Worm (Caenorhabditis elegans) whole organism, mixed stage, embryonic: Measurements from ENCODE around the gene nhr-101.

Source experiments
- M03D4.4 ChIP-seq: sonication (generic microtip); optimal IDR thresholded peaks from 2 replicates; lab custom pipeline; 2017; ENCODE audit warnings: mild to moderate bottlenecking, missing genetic modification characterization, missing compliant biosample characterization
- bed-3 ChIP-seq: fragments of 200-800 bp; sonication (Bioruptor generic); optimal IDR thresholded peaks from 3 replicates; lab custom pipeline; 2018; ENCODE audit warnings: mild to moderate bottlenecking, missing genetic modification characterization, moderate library complexity, missing compliant biosample characterization
- blmp-1 ChIP-seq: fragments of 150-350 bp; optimal IDR thresholded peaks from 2 replicates; lab custom pipeline; 2014; ENCODE audit warnings: missing biosample characterization, missing genetic modification characterization
- ceh-39 ChIP-seq: fragments of 150-350 bp; optimal IDR thresholded peaks from 2 replicates; lab custom pipeline; 2014; ENCODE audit warnings: missing biosample characterization, missing genetic modification characterization
- ceh-83 ChIP-seq: fragments of 200-800 bp; sonication (Bioruptor generic); optimal IDR thresholded peaks from 2 replicates; lab custom pipeline; 2018; ENCODE audit warnings: mild to moderate bottlenecking, missing genetic modification characterization, missing compliant biosample characterization
- ces-1 ChIP-seq: fragments of 150-350 bp; optimal IDR thresholded peaks from 2 replicates; lab custom pipeline; 2014; ENCODE audit warnings: missing biosample characterization, missing genetic modification reagents, missing genetic modification characterization
- cnd-1 ChIP-seq: fragments of 200-800 bp; sonication (Bioruptor generic); optimal IDR thresholded peaks from 2 replicates; lab custom pipeline; 2018; ENCODE audit warnings: mild to moderate bottlenecking, missing genetic modification characterization, missing compliant biosample characterization
- drap-1 ChIP-seq: fragments of 200-800 bp; sonication (Bioruptor generic); optimal IDR thresholded peaks from 3 replicates; lab custom pipeline; 2018; ENCODE audit warnings: mild to moderate bottlenecking, missing genetic modification characterization, missing compliant biosample characterization
- elt-1 ChIP-seq: sonication (generic microtip); optimal IDR thresholded peaks from 2 replicates; lab custom pipeline; 2017; ENCODE audit warnings: missing genetic modification characterization, mild to moderate bottlenecking, missing compliant biosample characterization, antibody characterized with exemption, moderate library complexity, borderline replicate concordance; ENCODE audit not compliant: insufficient read depth
- elt-3 ChIP-seq: fragments of 150-350 bp; optimal IDR thresholded peaks from 2 replicates; lab custom pipeline; 2014; ENCODE audit warnings: missing biosample characterization, missing genetic modification characterization
- flh-1 ChIP-seq: fragments of 200-800 bp; sonication (Bioruptor generic); optimal IDR thresholded peaks from 2 replicates; lab custom pipeline; 2018; ENCODE audit warnings: mild to moderate bottlenecking, missing genetic modification characterization, moderate library complexity, missing compliant biosample characterization
- ham-2 ChIP-seq: fragments of 200-800 bp; sonication (Bioruptor generic); optimal IDR thresholded peaks from 2 replicates; lab custom pipeline; 2018; ENCODE audit warnings: mild to moderate bottlenecking, missing genetic modification characterization, missing compliant biosample characterization
- hlh-1 ChIP-seq: fragments of 150-350 bp; optimal IDR thresholded peaks from 2 replicates; lab custom pipeline; 2014; ENCODE audit warnings: missing biosample characterization, missing genetic modification reagents, missing genetic modification characterization
- lin-13 ChIP-seq: fragments of 150-350 bp; optimal IDR thresholded peaks from 2 replicates; lab custom pipeline; 2014; ENCODE audit warnings: missing biosample characterization, missing genetic modification characterization
- mab-5 ChIP-seq: fragments of 150-350 bp; optimal IDR thresholded peaks from 2 replicates; lab custom pipeline; 2014; ENCODE audit warnings: missing biosample characterization, missing genetic modification characterization
- mls-2 ChIP-seq: sonication (generic microtip); optimal IDR thresholded peaks from 2 replicates; lab custom pipeline; 2016; ENCODE audit warnings: mild to moderate bottlenecking, missing genetic modification characterization, moderate library complexity, missing compliant biosample characterization
- nhr-12 ChIP-seq: fragments of 150-350 bp; optimal IDR thresholded peaks from 2 replicates; lab custom pipeline; 2014; ENCODE audit warnings: missing biosample characterization, missing genetic modification characterization
- nhr-2 ChIP-seq: fragments of 150-350 bp; optimal IDR thresholded peaks from 2 replicates; lab custom pipeline; 2014; ENCODE audit warnings: missing biosample characterization, missing genetic modification characterization
- nhr-28 ChIP-seq: fragments of 150-350 bp; optimal IDR thresholded peaks from 2 replicates; lab custom pipeline; 2014; ENCODE audit warnings: missing biosample characterization, missing genetic modification characterization
- pha-4 ChIP-seq: fragments of 150-350 bp; optimal IDR thresholded peaks from 2 replicates; lab custom pipeline; 2018; ENCODE audit warnings: missing biosample characterization, missing genetic modification reagents, missing genetic modification characterization
- sem-2 ChIP-seq: fragments of 200-800 bp; sonication (Bioruptor generic); optimal IDR thresholded peaks from 2 replicates; lab custom pipeline; 2018; ENCODE audit warnings: mild to moderate bottlenecking, missing genetic modification characterization, missing compliant biosample characterization
- snpc-4 ChIP-seq: fragments of 150-350 bp; optimal IDR thresholded peaks from 2 replicates; lab custom pipeline; 2014; ENCODE audit warnings: missing biosample characterization, missing genetic modification characterization
- sptf-1 ChIP-seq: sonication (generic microtip); optimal IDR thresholded peaks from 2 replicates; lab custom pipeline; 2017; ENCODE audit warnings: mild to moderate bottlenecking, missing genetic modification characterization, moderate library complexity, missing compliant biosample characterization
- tbx-8 ChIP-seq: fragments of 200-800 bp; sonication (Bioruptor generic); optimal IDR thresholded peaks from 2 replicates; lab custom pipeline; 2018; ENCODE audit warnings: mild to moderate bottlenecking, missing genetic modification characterization, moderate library complexity, missing compliant biosample characterization
- unc-120 ChIP-seq: sonication (generic microtip); optimal IDR thresholded peaks from 2 replicates; lab custom pipeline; 2017; ENCODE audit warnings: missing genetic modification characterization, missing compliant biosample characterization; ENCODE audit not compliant: poor library complexity, severe bottlenecking
- unc-39 ChIP-seq: fragments of 150-350 bp; optimal IDR thresholded peaks from 2 replicates; lab custom pipeline; 2014; ENCODE audit warnings: missing biosample characterization, missing genetic modification characterization
- unc-62 ChIP-seq: fragments of 150-350 bp; optimal IDR thresholded peaks from 2 replicates; lab custom pipeline; 2014; ENCODE audit warnings: missing biosample characterization, missing genetic modification reagents, missing genetic modification characterization
- zip-8 ChIP-seq: fragments of 150-350 bp; optimal IDR thresholded peaks from 2 replicates; lab custom pipeline; 2014; ENCODE audit warnings: missing biosample characterization, missing genetic modification characterization
- ztf-11 ChIP-seq: fragments of 150-350 bp; optimal IDR thresholded peaks from 2 replicates; lab custom pipeline; 2014; ENCODE audit warnings: missing biosample characterization, missing genetic modification characterization

The nhr-101 gene

DNA sequence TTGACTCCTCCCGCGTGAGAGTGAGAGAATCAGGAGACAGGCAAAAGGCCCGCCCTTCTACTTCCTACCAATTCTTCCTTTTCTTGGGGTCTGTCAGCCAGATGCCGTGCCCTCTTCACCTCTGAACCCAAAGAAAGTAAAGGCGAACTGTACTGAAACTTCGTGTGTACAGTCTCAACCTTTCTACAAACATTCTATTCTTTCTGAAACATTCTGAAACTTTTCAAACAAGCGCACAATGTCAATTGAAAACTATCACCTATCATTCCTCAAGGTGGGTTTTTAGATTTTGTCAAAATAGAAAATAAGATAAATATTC lies 37.8 kb upstream of the nhr-101 start:
- TF ChIP-seq nhr-28 (tag; lab: Kevin White, UChicago) (no peak), drap-1 (GFP tag; lab: Kevin White, UChicago) (no peak), snpc-4 (tag; lab: Kevin White, UChicago) (no peak), pha-4 (tag; lab: Kevin White, UChicago) (no peak), cnd-1 (no peak), ztf-11 (tag; lab: Kevin White, UChicago) (no peak), nhr-12 (tag; lab: Kevin White, UChicago) (no peak), blmp-1 (no peak), mab-5 (tag; lab: Kevin White, UChicago) (no peak), tbx-8 (GFP tag; lab: Kevin White, UChicago) (no peak), lin-13 (no peak), elt-1 (tag; lab: Kevin White, UChicago) (no peak), bed-3 (GFP tag; lab: Kevin White, UChicago) (no peak), M03D4.4 (tag; lab: Kevin White, UChicago) (no peak), ham-2 (GFP tag; lab: Kevin White, UChicago) (no peak), flh-1 (no peak), hlh-1 (no peak), nhr-2 (tag; lab: Kevin White, UChicago) (no peak), ces-1 (GFP tag; lab: Kevin White, UChicago) (no peak), sptf-1 (tag; lab: Kevin White, UChicago) (no peak)
- TF ChIP-seq, all 35 proteins: peak for 0

DNA sequence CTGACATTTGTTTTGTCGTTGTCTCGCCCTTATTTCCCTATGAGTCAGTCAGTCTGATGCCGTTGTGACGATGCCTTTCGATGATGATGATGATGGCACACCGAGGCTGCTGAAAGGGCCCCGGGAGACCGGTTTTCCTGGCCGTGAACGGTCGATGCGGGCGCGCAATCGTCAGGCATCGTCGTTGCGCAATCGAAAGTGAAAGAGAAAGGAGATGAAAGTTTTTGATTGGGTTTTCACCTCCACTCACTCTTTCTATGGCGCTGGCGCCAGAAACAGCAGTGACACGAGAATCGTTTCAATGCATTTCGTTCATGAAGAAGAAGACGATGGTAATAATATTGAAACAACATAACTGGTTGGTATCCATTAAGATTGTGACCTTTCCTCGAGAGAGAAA lies 37.3 kb upstream of the nhr-101 start:
- TF ChIP-seq mls-2 (tag; lab: Kevin White, UChicago) (no peak), blmp-1 (peak; percentile 96), ham-2 (GFP tag; lab: Kevin White, UChicago) (peak; percentile 30), zip-8 (peak; percentile 30), elt-3 (peak; percentile 11), bed-3 (GFP tag; lab: Kevin White, UChicago) (no peak), sptf-1 (tag; lab: Kevin White, UChicago) (peak; percentile 14)

DNA sequence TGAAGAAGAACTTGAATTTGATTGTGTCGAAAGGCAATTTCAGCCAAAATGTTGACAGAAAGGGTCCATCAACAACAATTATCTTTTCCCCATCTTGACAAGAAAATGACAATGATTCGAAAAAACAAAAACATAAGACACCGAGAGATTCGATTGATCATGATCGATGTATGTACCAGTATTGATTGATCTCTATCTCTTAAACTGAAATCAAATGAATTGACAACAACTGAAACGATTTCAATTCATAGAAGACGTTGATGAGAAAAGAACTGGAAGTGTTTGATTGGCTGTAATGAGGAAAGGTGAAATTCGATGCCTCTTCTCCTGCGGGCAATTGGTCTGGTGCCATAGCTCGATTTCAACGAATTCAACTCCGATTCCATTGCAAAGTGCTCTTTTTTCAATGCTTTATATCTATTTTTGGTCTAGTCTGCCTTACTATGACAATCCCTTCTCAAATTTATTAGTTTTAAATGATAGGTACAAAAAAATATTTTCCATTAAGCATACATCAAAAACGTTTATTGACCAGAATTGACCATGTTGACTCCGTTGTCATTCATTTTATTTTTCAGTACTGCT lies 36.8 kb upstream of the nhr-101 start:
- TF ChIP-seq zip-8 (no peak), M03D4.4 (tag; lab: Kevin White, UChicago) (no peak), ces-1 (GFP tag; lab: Kevin White, UChicago) (no peak), sem-2 (GFP tag; lab: Kevin White, UChicago) (no peak), unc-39 (tag; lab: Kevin White, UChicago) (no peak), elt-3 (no peak), ceh-39 (no peak), elt-1 (tag; lab: Kevin White, UChicago) (no peak), hlh-1 (no peak), ham-2 (GFP tag; lab: Kevin White, UChicago) (no peak)

DNA sequence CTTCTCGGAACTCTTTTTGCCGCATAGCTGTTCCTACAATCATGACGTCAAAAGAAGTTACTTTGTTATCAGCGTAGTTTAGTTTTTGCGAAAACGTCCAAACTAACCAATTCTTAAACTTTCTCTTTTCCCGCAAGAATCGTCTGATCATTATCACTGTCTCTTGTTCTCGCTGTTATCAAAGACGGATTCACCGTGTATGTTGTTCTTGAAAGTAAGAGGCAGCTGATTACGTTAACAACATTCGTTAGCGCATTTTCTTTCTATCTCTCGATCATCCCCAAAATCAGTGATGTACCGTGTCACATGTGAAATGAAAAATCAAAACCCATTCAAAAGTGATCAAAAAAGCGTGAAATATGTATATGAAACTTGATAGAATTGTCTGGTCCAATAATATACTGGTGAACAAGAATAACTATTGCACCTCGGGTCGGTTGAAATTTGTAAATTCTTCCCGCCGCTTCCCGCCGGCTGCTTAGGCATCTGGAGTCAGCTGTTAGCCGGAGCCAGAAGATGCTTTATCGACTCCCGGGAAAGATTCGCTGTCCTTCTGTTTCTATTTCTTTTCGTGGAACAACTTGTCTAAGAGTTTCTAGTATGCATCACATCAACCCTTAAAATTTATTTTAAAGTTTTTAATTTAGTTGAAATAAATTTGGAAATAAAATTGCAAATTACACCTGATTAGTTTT lies 35.6 kb upstream of the nhr-101 start:
- TF ChIP-seq elt-3 (no peak), blmp-1 (peak; percentile 41), ceh-83 (GFP tag; lab: Kevin White, UChicago) (no peak), sem-2 (GFP tag; lab: Kevin White, UChicago) (no peak), hlh-1 (peak; percentile 97), unc-120 (tag; lab: Kevin White, UChicago) (peak; percentile 11)

DNA sequence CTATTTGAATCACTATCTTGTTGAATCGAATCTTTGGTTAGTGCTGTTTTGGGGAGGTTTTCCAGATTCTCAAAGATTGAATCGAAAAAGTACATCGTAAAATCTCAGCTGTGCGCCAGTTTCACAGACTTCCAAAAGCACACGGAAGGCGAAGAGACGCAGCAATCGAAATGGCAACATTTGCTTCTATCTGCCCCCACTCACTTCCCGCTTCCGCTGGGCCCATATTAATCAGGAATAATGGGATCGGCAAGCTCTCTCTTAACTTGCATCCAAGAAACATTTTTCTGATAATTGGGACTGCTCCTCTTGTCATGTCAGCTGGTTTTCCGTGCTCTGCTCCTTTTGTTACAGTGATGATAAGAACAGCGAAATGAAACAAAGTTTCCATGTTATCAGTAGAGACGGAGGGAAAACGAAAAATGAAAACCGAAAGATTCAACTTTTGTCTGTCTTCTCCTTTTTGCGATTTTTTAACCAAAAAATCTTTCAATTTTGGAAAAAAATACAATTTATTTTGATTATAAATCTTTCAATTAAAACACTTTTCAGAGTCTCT lies 34.7 kb upstream of the nhr-101 start:
- TF ChIP-seq hlh-1: peak; percentile 80
- TF ChIP-seq pha-4 (tag; lab: Kevin White, UChicago): no peak
- TF ChIP-seq unc-62 (GFP tag; lab: Kevin White, UChicago): no peak
- peak; percentile 78 for TF ChIP-seq unc-120 (tag; lab: Kevin White, UChicago)
